Worm (Caenorhabditis elegans) whole organism, late embryonic: ENCODE results near the gene C43D7.4.

Experiments used
- C38D4.7 ChIP-seq: fragments of 200-800 bp; sonication (Bioruptor generic); optimal IDR thresholded peaks from 2 replicates; lab custom pipeline; 2018; ENCODE audit warnings: mild to moderate bottlenecking, missing genetic modification characterization, moderate library complexity, missing compliant biosample characterization
- K02D7.2 ChIP-seq: sonication (generic microtip); optimal IDR thresholded peaks from 2 replicates; lab custom pipeline; 2017; ENCODE audit warnings: mild to moderate bottlenecking, missing genetic modification characterization, missing compliant biosample characterization
- T23F11.4 ChIP-seq: fragments of 200-800 bp; sonication (Bioruptor generic); optimal IDR thresholded peaks from 2 replicates; lab custom pipeline; 2018; ENCODE audit warnings: mild to moderate bottlenecking, missing genetic modification characterization, missing compliant biosample characterization
- Y22D7AL.16 ChIP-seq: sonication (generic microtip); optimal IDR thresholded peaks from 2 replicates; lab custom pipeline; 2016; ENCODE audit warnings: missing genetic modification characterization, missing compliant biosample characterization
- ama-1 ChIP-seq: fragments of 150-350 bp; optimal IDR thresholded peaks from 2 replicates; lab custom pipeline; 2014
- ceh-14 ChIP-seq: sonication (generic microtip); optimal IDR thresholded peaks from 2 replicates; lab custom pipeline; 2016; ENCODE audit warnings: missing genotype, missing genetic modification characterization, missing compliant biosample characterization
- ceh-18 ChIP-seq: sonication (generic microtip); optimal IDR thresholded peaks from 2 replicates; lab custom pipeline; 2016; ENCODE audit warnings: missing genetic modification characterization, missing compliant biosample characterization
- ceh-19 ChIP-seq: fragments of 200-800 bp; sonication (Bioruptor generic); optimal IDR thresholded peaks from 2 replicates; lab custom pipeline; 2018; ENCODE audit warnings: mild to moderate bottlenecking, missing genetic modification characterization, missing compliant biosample characterization
- ceh-2 ChIP-seq: sonication (generic microtip); optimal IDR thresholded peaks from 2 replicates; lab custom pipeline; 2016; ENCODE audit warnings: missing genotype, missing genetic modification characterization, missing compliant biosample characterization
- ceh-24 ChIP-seq: sonication (generic microtip); optimal IDR thresholded peaks from 2 replicates; lab custom pipeline; 2016; ENCODE audit warnings: mild to moderate bottlenecking, missing genetic modification characterization, missing compliant biosample characterization
- ceh-31 ChIP-seq: sonication (generic microtip); optimal IDR thresholded peaks from 2 replicates; lab custom pipeline; 2016; ENCODE audit warnings: missing genetic modification characterization, missing compliant biosample characterization
- ceh-34 ChIP-seq: sonication (generic microtip); optimal IDR thresholded peaks from 2 replicates; lab custom pipeline; 2016; ENCODE audit warnings: mild to moderate bottlenecking, missing genetic modification characterization, missing compliant biosample characterization
- ceh-9 ChIP-seq: sonication (generic microtip); optimal IDR thresholded peaks from 2 replicates; lab custom pipeline; 2016; ENCODE audit warnings: mild to moderate bottlenecking, missing genetic modification characterization, inconsistent platforms, missing compliant biosample characterization
- che-1 ChIP-seq: sonication (generic microtip); optimal IDR thresholded peaks from 2 replicates; lab custom pipeline; 2016; ENCODE audit warnings: mild to moderate bottlenecking, missing genetic modification characterization, missing compliant biosample characterization
- elt-4 ChIP-seq: sonication (generic microtip); optimal IDR thresholded peaks from 2 replicates; lab custom pipeline; 2016; ENCODE audit warnings: missing genetic modification characterization, missing compliant biosample characterization
- fax-1 ChIP-seq: sonication (generic microtip); optimal IDR thresholded peaks from 2 replicates; lab custom pipeline; 2016; ENCODE audit warnings: missing genotype, missing genetic modification characterization, missing compliant biosample characterization
- hlh-13 ChIP-seq: fragments of 200-800 bp; sonication (Bioruptor generic); optimal IDR thresholded peaks from 2 replicates; lab custom pipeline; 2018; ENCODE audit warnings: mild to moderate bottlenecking, missing genetic modification characterization, missing compliant biosample characterization
- hlh-15 ChIP-seq: sonication (generic microtip); optimal IDR thresholded peaks from 2 replicates; lab custom pipeline; 2016; ENCODE audit warnings: missing genetic modification characterization, missing compliant biosample characterization
- hlh-6 ChIP-seq: sonication (generic microtip); optimal IDR thresholded peaks from 2 replicates; lab custom pipeline; 2016; ENCODE audit warnings: missing genotype, missing genetic modification characterization, missing compliant biosample characterization
- hlh-8 ChIP-seq: sonication (generic microtip); optimal IDR thresholded peaks from 2 replicates; lab custom pipeline; 2016; ENCODE audit warnings: missing genotype, missing genetic modification characterization, missing compliant biosample characterization
- mec-3 ChIP-seq: sonication (generic microtip); optimal IDR thresholded peaks from 2 replicates; lab custom pipeline; 2016; ENCODE audit warnings: borderline replicate concordance, missing genetic modification characterization, missing compliant biosample characterization
- npax-4 ChIP-seq: sonication (generic microtip); optimal IDR thresholded peaks from 2 replicates; lab custom pipeline; 2016; ENCODE audit warnings: missing genetic modification characterization, missing compliant biosample characterization
- odd-2 ChIP-seq: sonication (generic microtip); optimal IDR thresholded peaks from 2 replicates; lab custom pipeline; 2017; ENCODE audit warnings: antibody characterized with exemption, mild to moderate bottlenecking, missing genetic modification characterization, missing compliant biosample characterization
- pag-3 ChIP-seq: sonication (generic microtip); optimal IDR thresholded peaks from 2 replicates; lab custom pipeline; 2016; ENCODE audit warnings: missing compliant biosample characterization, missing genetic modification characterization, borderline replicate concordance
- pax-1 ChIP-seq: fragments of 150-350 bp; optimal IDR thresholded peaks from 2 replicates; lab custom pipeline; 2014; ENCODE audit warnings: missing biosample characterization, missing genetic modification characterization
- pha-4 ChIP-seq: fragments of 150-350 bp; optimal IDR thresholded peaks from 2 replicates; lab custom pipeline; 2018; ENCODE audit warnings: missing biosample characterization, missing genetic modification reagents, missing genetic modification characterization
- pqm-1 ChIP-seq: sonication (generic microtip); optimal IDR thresholded peaks from 2 replicates; lab custom pipeline; 2016; ENCODE audit warnings: missing genetic modification characterization, missing compliant biosample characterization
- ref-2 ChIP-seq: sonication (generic microtip); optimal IDR thresholded peaks from 2 replicates; lab custom pipeline; 2016; ENCODE audit warnings: missing genetic modification characterization, missing compliant biosample characterization
- sox-2 ChIP-seq: fragments of 200-800 bp; sonication (Bioruptor generic); IDR thresholded peaks from 2 replicates; pipeline ENCODE4 v1.3.6; 2022; ENCODE audit warnings: missing genetic modification reagents, missing genetic modification characterization, missing compliant biosample characterization
- tbx-2 ChIP-seq: sonication (generic microtip); optimal IDR thresholded peaks from 2 replicates; lab custom pipeline; 2016; ENCODE audit warnings: missing genetic modification characterization, missing compliant biosample characterization
- tbx-7 ChIP-seq: sonication (generic microtip); optimal IDR thresholded peaks from 2 replicates; lab custom pipeline; 2016; ENCODE audit warnings: missing genotype, missing genetic modification characterization, missing compliant biosample characterization
- unc-3 ChIP-seq, 2 experiments: fragments of 200-800 bp in 1 of 2; sonication (Bioruptor generic) in 1 of 2; sonication (generic microtip) in 1 of 2; conservative IDR thresholded peaks in 1 of 2; optimal IDR thresholded peaks in 1 of 2; 2 replicates each; pipeline versions ENCODE4 v1.3.6 to Lab custom; 2016 to 2022; ENCODE audit warnings: missing compliant biosample characterization in 2 of 2, missing genetic modification characterization in 2 of 2, missing genetic modification reagents in 1 of 2
- unc-55 ChIP-seq: sonication (generic microtip); optimal IDR thresholded peaks from 2 replicates; lab custom pipeline; 2017; ENCODE audit warnings: missing biosample characterization, missing genetic modification reagents, missing genetic modification characterization
- ztf-16 ChIP-seq: sonication (generic microtip); optimal IDR thresholded peaks from 2 replicates; lab custom pipeline; 2017; ENCODE audit warnings: missing genetic modification characterization, missing compliant biosample characterization

The C43D7.4 gene

DNA sequence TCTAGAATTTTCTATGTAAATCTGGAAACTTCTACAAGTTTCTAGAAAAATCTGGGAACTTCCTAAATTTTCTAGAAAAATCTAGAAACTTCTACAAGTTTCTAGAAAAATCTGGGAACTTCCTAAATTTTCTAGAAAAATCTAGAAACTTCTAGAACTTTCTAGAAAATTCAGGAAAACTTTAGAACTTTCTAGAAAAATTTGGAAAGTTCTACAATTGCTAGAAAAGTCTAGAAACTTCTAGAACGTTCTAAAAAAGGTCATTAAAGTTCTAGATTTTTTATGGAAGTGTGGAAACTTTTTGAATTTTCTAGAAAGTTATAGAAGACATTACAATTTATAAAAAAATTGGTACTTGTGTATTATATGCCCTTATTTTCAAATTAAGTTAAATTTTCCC is 29.3 kb downstream of the C43D7.4 start, which contains the start of gene F55C9.5:
TSS of gene F55C9.5 (minus strand) at position 101 of the 400 bp plus-strand sequence.
- TF ChIP-seq C38D4.7 (GFP tag; lab: Kevin White, UChicago) (no peak), hlh-13 (GFP tag; lab: Kevin White, UChicago) (no peak), pha-4 (tag; lab: Kevin White, UChicago) (no peak), ceh-9 (no peak), elt-4 (tag; lab: Kevin White, UChicago) (no peak), fax-1 (tag; lab: Kevin White, UChicago) (no peak), che-1 (tag; lab: Kevin White, UChicago) (no peak), pqm-1 (tag; lab: Kevin White, UChicago) (no peak), ceh-24 (tag; lab: Kevin White, UChicago) (no peak), npax-4 (tag; lab: Kevin White, UChicago) (no peak), ceh-18 (tag; lab: Kevin White, UChicago) (no peak), tbx-7 (tag; lab: Kevin White, UChicago) (no peak), ama-1 (lab: Kevin White, UChicago) (no peak), hlh-6 (no peak), T23F11.4 (GFP tag; lab: Kevin White, UChicago) (no peak), ceh-34 (tag; lab: Kevin White, UChicago) (no peak)

DNA sequence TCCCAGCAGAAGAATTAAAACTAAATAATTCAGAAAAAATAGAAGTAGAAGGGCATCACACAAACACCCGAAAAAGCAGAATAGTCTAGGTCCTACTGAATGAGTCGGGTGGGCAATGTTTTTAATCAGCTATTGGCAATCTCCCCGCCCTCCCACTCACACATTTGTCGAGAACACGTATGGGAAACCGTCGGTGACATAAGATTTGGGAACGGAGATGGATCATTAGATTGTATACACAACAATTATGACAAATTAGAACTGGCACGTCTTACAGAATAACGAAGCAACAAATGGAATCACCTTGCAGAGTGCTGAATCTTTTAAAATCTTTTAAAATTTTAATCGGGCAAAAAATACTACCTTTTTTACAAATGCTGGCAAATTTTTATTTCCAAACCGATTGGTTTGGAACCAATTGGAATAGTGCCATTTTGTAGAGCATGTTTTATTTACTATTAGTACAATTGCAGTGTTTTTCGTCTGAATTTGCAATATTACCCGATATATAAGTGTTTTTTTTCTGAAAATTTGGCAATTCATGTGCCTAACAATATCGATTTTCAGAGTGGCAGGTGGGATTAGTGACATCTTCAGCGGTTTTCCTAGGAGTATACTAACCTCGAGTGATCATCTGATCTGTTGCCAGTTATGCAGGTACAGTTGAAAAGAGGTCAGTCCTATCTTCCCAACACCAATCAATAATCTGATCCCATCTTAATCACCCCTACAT is 34.0 kb downstream of the C43D7.4 start, which contains the start of the genes F55C9.3 and fbxb-57:
TSS of gene F55C9.3 (minus strand) at position 101 of the 733 bp plus-strand sequence.
TSS of gene fbxb-57 (plus strand) at position 683 of the 733 bp plus-strand sequence.
- no peak for TF ChIP-seq pha-4 (tag; lab: Kevin White, UChicago)
- TF ChIP-seq hlh-15 (tag; lab: Kevin White, UChicago), result no peak
- TF ChIP-seq ref-2 (tag; lab: Kevin White, UChicago), result no peak
- TF ChIP-seq ceh-31 (tag; lab: Kevin White, UChicago), result no peak
- TF ChIP-seq Y22D7AL.16, result no peak
- no peak for TF ChIP-seq T23F11.4 (GFP tag; lab: Kevin White, UChicago)
- no peak for TF ChIP-seq unc-3 (GFP tag; conservative IDR thresholded peaks at IDR 0.05; lab: Robert Waterston, UW)
- no peak for TF ChIP-seq unc-3 (tag; optimal IDR thresholded peaks at IDR 0.05; lab: Kevin White, UChicago)
- TF ChIP-seq ztf-16, result no peak
- no peak for TF ChIP-seq unc-55 (GFP tag; lab: Kevin White, UChicago)
- no peak for TF ChIP-seq fax-1 (tag; lab: Kevin White, UChicago)
- TF ChIP-seq K02D7.2 (tag; lab: Kevin White, UChicago), result no peak
- TF ChIP-seq tbx-2 (tag; lab: Kevin White, UChicago), result no peak

DNA sequence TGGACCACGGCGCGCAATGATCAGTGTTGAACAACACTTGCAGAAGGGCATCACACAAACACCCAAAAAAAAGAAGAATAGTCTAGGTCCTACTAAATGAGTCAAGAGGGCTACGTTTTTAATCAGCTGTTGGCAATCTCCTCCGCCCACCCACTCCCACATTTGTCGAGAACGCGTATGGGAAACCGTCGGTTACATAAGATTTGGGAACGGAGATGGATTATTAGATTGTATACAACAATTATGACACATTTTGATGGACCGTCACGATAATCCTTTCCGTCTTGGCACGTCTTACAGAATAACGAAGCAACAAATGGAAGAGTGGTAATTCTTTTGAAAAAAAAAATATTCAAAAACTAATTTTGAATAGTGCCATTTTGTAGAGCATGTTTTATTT is 36.4 kb downstream of the C43D7.4 start:
- TF ChIP-seq hlh-8 (tag; lab: Kevin White, UChicago), result no peak
- TF ChIP-seq ceh-2 (tag; lab: Kevin White, UChicago), result no peak
- TF ChIP-seq mec-3 (tag; lab: Kevin White, UChicago), result no peak
- TF ChIP-seq ceh-14, result no peak
- TF ChIP-seq ceh-31 (tag; lab: Kevin White, UChicago), result no peak
- no peak for TF ChIP-seq ceh-9
- no peak for TF ChIP-seq pag-3 (tag; lab: Kevin White, UChicago)
- TF ChIP-seq tbx-2 (tag; lab: Kevin White, UChicago), result no peak

DNA sequence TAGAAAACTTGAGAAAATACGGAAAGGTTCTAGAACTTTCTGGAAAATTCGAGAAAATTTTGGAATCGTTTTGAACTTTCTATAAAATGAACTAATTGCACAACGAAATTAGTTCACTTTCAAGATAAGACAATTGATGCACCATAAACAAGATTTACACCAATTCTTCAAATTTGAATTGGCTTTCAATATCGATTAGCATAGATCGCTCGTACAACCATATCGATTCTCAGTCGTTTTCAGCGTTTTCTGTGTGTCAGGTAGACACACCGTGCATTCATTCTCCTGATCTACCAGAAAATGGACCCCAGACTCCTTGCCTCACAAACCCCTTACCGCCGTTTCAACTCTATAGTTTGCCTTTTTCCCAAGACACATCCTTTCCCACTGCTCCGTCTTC is 40.0 kb downstream of the C43D7.4 start, which contains the start of gene fbxb-117:
TSS of gene fbxb-117 (plus strand) at position 301 of the 400 bp plus-strand sequence.
- TF ChIP-seq ceh-19 (no peak), sox-2 (GFP tag; lab: Robert Waterston, UW) (no peak), odd-2 (tag; lab: Kevin White, UChicago) (no peak), pax-1 (tag; lab: Kevin White, UChicago) (no peak)
